Worm (Caenorhabditis elegans) whole organism, midembryonic: ENCODE results near the gene wsp-1.

Source experiments
- cog-1 ChIP-seq: sonication (generic microtip); optimal IDR thresholded peaks from 2 replicates; lab custom pipeline; 2016; ENCODE audit warnings: missing genetic modification characterization, missing compliant biosample characterization
- tab-1 ChIP-seq: fragments of 200-800 bp; sonication (Bioruptor generic); IDR thresholded peaks from 2 replicates; pipeline ENCODE4 v1.3.6; 2022; ENCODE audit warnings: missing genetic modification characterization, missing compliant biosample characterization
- ztf-23 ChIP-seq: fragments of 200-800 bp; sonication (Bioruptor generic); IDR thresholded peaks from 2 replicates; pipeline ENCODE4 v1.3.6; 2022; ENCODE audit warnings: missing genetic modification reagents, missing genetic modification characterization, missing compliant biosample characterization

DNA sequence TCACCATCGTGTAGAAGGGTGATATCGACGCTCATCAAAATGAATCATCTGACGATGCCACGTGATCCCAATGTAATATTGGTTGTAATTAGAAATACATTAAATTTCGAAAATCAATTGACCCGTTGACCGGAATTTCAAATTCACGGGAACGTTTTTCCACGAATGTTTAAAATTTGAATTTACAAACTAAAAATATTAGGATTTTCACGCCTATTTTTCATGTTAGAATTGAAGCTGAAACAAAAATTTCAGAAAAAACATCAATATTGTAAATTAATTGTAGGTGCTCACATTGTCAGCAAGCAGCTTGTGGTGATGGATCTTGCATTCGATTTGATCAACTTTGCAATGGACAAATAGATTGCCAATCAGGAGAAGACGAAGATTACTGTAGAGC, 11.5 kb upstream of the wsp-1 start, which contains the start of gene C07G1.6:
- TF ChIP-seq cog-1 (tag; lab: Kevin White, UChicago) (no peak), ztf-23 (GFP tag; lab: Robert Waterston, UW) (no peak), tab-1 (GFP tag; lab: Robert Waterston, UW) (no peak)
